Worm (Caenorhabditis elegans): ENCODE measurements around the gene Y41E3.13.

DNA sequence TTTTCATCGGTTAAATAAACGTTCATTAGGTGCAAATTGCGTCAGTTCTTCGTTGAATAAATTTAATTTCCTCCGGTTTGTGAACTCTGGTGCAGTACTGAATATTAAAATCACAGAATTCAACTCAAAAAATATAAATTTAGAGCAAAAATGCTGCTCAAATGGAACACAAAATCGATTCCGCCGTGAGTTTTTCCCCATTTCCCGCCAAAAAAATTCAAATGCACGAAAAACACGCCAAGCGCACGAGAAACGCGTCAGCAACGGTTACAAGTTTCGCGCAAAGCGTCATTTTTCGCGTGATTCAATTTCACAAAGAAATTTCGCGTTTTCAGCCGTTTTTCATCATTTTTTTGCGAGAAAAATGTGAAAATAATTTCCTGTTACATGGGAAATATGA lies 18.6 kb upstream of the Y41E3.13 start, which contains the start of gene hrpu-1:
- TF ChIP-seq eyg-1 (tag; optimal IDR thresholded peaks at IDR 0.05) = no peak
- no peak for TF ChIP-seq ttx-3 (tag; optimal IDR thresholded peaks at IDR 0.05)
- no peak for TF ChIP-seq nhr-11 (tag; optimal IDR thresholded peaks at IDR 0.05)
- TF ChIP-seq ceh-31 (tag; optimal IDR thresholded peaks at IDR 0.05) = peak; percentile 14
- no peak for TF ChIP-seq pag-3 (tag; optimal IDR thresholded peaks at IDR 0.05; ENCODE audit: borderline replicate concordance)
- TF ChIP-seq hlh-30 (tag; optimal IDR thresholded peaks at IDR 0.05; ENCODE audit: insufficient read depth) = peak; percentile 42
- TF ChIP-seq ceh-30 (tag; optimal IDR thresholded peaks at IDR 0.05) = peak; percentile 41
- TF ChIP-seq elt-2 (tag; optimal IDR thresholded peaks at IDR 0.05) = no peak
